Worm (Caenorhabditis elegans): Measurements from ENCODE around the gene aagr-2.

- TF ChIP-seq npax-4 (tag; optimal IDR thresholded peaks at IDR 0.05) = no peak
- TF ChIP-seq ama-1 (optimal IDR thresholded peaks at IDR 0.05) = no peak
- no peak for TF ChIP-seq pqm-1 (tag; optimal IDR thresholded peaks at IDR 0.05)
- TF ChIP-seq dve-1 (tag; optimal IDR thresholded peaks at IDR 0.05) = no peak
- TF ChIP-seq unc-55 (GFP tag; optimal IDR thresholded peaks at IDR 0.05) = no peak
- no peak for TF ChIP-seq pag-3 (tag; optimal IDR thresholded peaks at IDR 0.05; ENCODE audit: borderline replicate concordance)
- TF ChIP-seq fkh-6 (tag; optimal IDR thresholded peaks at IDR 0.05) = no peak
- TF ChIP-seq fkh-10 (GFP tag; optimal IDR thresholded peaks at IDR 0.05) = no peak
- no peak for TF ChIP-seq ahr-1 (tag; optimal IDR thresholded peaks at IDR 0.05)
- no peak for TF ChIP-seq hlh-13 (GFP tag; optimal IDR thresholded peaks at IDR 0.05)
- TF ChIP-seq sdc-2 (tag; optimal IDR thresholded peaks at IDR 0.05) = no peak
- no peak for TF ChIP-seq odd-2 (tag; optimal IDR thresholded peaks at IDR 0.05)
- no peak for TF ChIP-seq nhr-11 (tag; optimal IDR thresholded peaks at IDR 0.05)
- TF ChIP-seq hlh-6 (tag; optimal IDR thresholded peaks at IDR 0.05) = no peak
Measured at ce11 chrII:4874335-4874861, 50.6 kb downstream of the aagr-2 start, which contains the start of gene F11G11.15.

Data from whole organism, late embryonic.